Worm (Caenorhabditis elegans) whole organism, midembryonic: Measurements from ENCODE around the gene sedl-1.
A peak's percentile ranks its signal among the peaks of the same experiment; 100 is the strongest.
"Not testable (repeated sequence)": the region's sequence is repeated elsewhere in the genome, so short reads cannot be mapped to it uniquely, and the experiment has no call there.

Experiments used
- T22C8.4 ChIP-seq: fragments of 200-800 bp; sonication (Bioruptor generic); IDR thresholded peaks from 2 replicates; pipeline ENCODE4 v1.3.6; 2022; ENCODE audit warnings: missing genetic modification characterization, missing compliant biosample characterization
- cog-1 ChIP-seq: sonication (generic microtip); optimal IDR thresholded peaks from 2 replicates; lab custom pipeline; 2016; ENCODE audit warnings: missing genetic modification characterization, missing compliant biosample characterization
- flt-1 ChIP-seq: fragments of 200-800 bp; sonication (Bioruptor generic); IDR thresholded peaks from 2 replicates; pipeline ENCODE4 v1.3.6; 2022; ENCODE audit warnings: missing genetic modification characterization, missing compliant biosample characterization
- klf-2 ChIP-seq: fragments of 200-800 bp; sonication (Bioruptor generic); conservative IDR thresholded peaks from 2 replicates; pipeline ENCODE4 v1.3.6; 2022; ENCODE audit warnings: missing genetic modification reagents, missing genetic modification characterization, missing compliant biosample characterization
- med-1 ChIP-seq: sonication (generic microtip); optimal IDR thresholded peaks from 2 replicates; lab custom pipeline; 2017; ENCODE audit warnings: missing genetic modification characterization, mild to moderate bottlenecking, missing compliant biosample characterization, antibody characterized with exemption, missing genetic modification reagents; ENCODE audit not compliant: insufficient read depth
- ref-1 ChIP-seq: fragments of 200-800 bp; sonication (Bioruptor generic); conservative IDR thresholded peaks from 2 replicates; pipeline ENCODE4 v1.3.6; 2022; ENCODE audit warnings: missing genetic modification reagents, missing genetic modification characterization, missing compliant biosample characterization
- tab-1 ChIP-seq: fragments of 200-800 bp; sonication (Bioruptor generic); IDR thresholded peaks from 2 replicates; pipeline ENCODE4 v1.3.6; 2022; ENCODE audit warnings: missing genetic modification characterization, missing compliant biosample characterization
- ztf-23 ChIP-seq: fragments of 200-800 bp; sonication (Bioruptor generic); IDR thresholded peaks from 2 replicates; pipeline ENCODE4 v1.3.6; 2022; ENCODE audit warnings: missing genetic modification reagents, missing genetic modification characterization, missing compliant biosample characterization
- ztf-29 ChIP-seq: fragments of 200-800 bp; sonication (Bioruptor generic); IDR thresholded peaks from 2 replicates; pipeline ENCODE4 v1.3.6; 2022; ENCODE audit warnings: missing genetic modification reagents, missing genetic modification characterization, missing compliant biosample characterization

The sedl-1 gene

DNA sequence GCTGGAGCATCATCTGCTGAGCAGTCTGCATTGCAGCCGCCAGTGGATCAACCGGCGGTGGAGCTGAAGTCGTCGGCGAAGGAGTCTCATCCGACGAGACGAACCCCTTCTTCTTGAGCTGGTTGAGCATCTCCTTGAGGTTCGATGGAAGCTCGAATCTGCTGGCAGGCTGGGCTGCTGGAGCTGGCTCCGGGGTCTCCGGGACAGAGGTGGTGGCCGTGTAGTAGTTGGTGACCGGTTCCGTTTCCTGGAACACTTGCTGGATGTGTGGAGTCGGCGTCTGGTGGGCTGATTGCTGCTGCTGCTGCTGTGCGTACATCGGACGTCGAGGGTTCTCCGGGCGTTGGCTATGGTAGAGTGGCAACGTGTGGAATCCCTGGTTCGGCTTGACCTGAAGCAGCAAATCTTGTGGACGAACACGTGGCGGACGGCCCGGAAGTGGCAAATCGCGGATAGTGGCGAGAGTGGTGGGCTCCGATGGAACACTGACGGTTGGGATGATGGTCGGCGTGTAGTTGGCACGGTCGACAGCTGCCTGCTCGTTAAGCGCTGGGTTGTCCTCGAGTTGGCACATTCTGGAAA, 1.6 kb upstream of the sedl-1 start:
- TF ChIP-seq T22C8.4 (no peak), cog-1 (tag; lab: Kevin White, UChicago) (no peak), med-1 (peak; percentile 0)

DNA sequence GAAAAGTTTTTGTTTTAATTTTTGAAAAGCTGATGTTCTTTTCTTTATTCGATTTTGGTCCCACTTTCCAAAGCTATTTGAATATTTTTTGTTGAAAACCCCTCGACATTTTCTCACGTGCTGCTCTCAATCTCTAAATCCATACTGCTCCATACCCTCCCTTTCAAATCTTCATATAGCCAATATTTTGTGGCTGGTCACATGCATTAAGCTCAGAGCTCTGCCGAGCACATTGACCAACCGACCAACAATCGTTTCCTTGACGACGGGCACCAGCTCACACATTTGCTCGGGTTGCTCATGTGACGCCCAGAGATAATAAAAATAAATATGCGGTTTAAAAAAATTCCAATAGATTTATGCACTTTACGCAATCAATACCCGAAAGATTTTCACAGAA, 1.1 kb downstream of the sedl-1 start:
- no peak for TF ChIP-seq ztf-23 (GFP tag; lab: Robert Waterston, UW)
- no peak for TF ChIP-seq ztf-29 (GFP tag; lab: Robert Waterston, UW)
- no peak for TF ChIP-seq med-1

DNA sequence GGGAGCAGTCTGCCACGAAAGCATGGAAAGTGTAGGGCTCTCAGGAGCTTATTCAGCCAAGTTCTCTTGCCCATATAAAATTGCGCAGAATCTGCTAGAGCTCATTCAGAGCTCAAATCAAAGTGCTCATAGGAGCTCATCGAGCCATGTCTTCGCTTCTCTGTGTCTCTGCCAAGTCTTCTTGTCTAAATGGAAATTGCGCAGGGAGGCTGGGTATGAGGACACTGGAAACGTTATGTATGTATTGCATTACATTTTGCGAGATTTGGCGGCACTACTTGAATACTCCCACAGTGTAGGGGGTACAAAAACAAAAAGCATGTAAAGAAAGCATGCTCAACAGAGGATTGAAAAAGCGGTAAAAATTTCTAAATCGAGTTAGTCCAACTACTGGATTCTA, 3.0 kb downstream of the sedl-1 start:
- TF ChIP-seq tab-1, result no peak
- no peak for TF ChIP-seq flt-1 (GFP tag; lab: Robert Waterston, UW)
- no peak for TF ChIP-seq ztf-23 (GFP tag; lab: Robert Waterston, UW)
- no peak for TF ChIP-seq ztf-29 (GFP tag; lab: Robert Waterston, UW)
- no peak for TF ChIP-seq klf-2 (GFP tag; lab: Robert Waterston, UW)
- no peak for TF ChIP-seq ref-1 (GFP tag; lab: Robert Waterston, UW)
- TF ChIP-seq cog-1 (tag; lab: Kevin White, UChicago), result no peak
- TF ChIP-seq med-1, result no peak
- TF ChIP-seq T22C8.4, result no peak

DNA sequence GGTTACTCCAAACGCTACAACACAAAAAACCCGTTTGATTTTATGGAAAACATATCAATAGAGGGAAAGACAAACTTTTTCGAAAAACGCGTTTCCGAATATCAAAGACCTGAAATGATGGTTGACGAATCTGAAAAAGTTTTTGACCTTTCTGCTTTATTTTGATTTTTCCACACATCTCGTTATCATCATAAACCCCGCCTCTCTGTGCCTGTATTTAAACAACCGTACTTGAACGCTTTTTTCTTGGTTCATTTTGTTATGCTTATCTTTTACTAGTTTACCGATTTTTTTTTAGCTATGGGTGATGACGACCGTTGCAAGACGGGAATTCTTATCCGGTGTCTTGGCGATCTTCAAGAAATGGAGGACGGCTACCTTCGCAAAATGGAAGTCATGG, 9.4 kb downstream of the sedl-1 start, which contains the start of gene F19G12.1:
Gene F19G12.1 (plus strand): TSS at position 301 of the 400 bp plus-strand sequence.
- TF ChIP-seq T22C8.4; ztf-29 (GFP tag; lab: Robert Waterston, UW); tab-1: not testable (repeated sequence)

DNA sequence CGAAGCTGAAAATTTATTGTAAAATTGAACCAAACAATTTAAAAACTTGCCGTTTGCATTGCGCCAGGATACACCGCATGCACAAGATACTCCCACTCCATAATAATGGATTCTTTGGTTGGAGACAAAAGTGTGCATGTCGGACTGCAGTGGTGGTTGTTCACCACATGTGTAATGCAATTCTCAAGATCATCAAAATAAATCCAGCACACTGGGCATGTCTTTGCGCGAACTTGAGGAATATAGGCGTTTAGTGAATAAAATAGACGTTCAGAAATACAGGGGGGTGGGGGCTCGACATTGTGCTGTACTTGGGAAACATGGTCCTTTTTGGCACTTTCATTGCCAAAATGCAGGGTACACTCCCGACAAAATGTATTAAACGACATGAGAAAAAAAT, 13.6 kb downstream of the sedl-1 start, which contains the start of gene F19G12.11:
Gene F19G12.11 (minus strand): TSS at position 101 of the 400 bp plus-strand sequence.
- no peak for TF ChIP-seq T22C8.4
- no peak for TF ChIP-seq flt-1 (GFP tag; lab: Robert Waterston, UW)
- TF ChIP-seq ztf-23 (GFP tag; lab: Robert Waterston, UW), result no peak
- no peak for TF ChIP-seq cog-1 (tag; lab: Kevin White, UChicago)
- TF ChIP-seq klf-2 (GFP tag; lab: Robert Waterston, UW), result no peak
- TF ChIP-seq ztf-29 (GFP tag; lab: Robert Waterston, UW), result no peak
- TF ChIP-seq med-1, result no peak
- TF ChIP-seq ref-1 (GFP tag; lab: Robert Waterston, UW), result no peak
- no peak for TF ChIP-seq tab-1

DNA sequence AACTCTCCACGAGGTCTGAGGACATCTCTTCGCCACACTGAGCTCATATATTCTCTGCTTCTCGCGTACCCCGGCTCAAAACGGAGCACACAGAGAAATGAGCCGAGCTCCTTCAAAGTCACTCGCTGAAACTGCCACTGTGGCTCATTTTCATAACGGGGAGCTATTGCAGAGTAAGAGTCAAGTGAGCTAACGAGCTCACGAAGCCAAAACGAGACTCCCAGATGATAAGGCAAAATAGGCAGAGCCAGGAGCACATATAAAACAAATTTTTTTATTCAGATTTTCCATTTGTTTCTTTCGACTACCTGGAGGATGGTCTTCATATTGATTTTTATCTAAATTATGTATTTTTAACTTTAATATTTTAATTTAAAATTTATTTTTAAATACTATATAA, 15.6 kb downstream of the sedl-1 start, which contains the start of gene F19G12.3:
Gene F19G12.3 (plus strand): TSS at position 301 of the 400 bp plus-strand sequence.
- TF ChIP-seq ztf-23 (GFP tag; lab: Robert Waterston, UW) (no peak), cog-1 (tag; lab: Kevin White, UChicago) (no peak), flt-1 (GFP tag; lab: Robert Waterston, UW) (no peak), klf-2 (GFP tag; lab: Robert Waterston, UW) (no peak), ztf-29 (GFP tag; lab: Robert Waterston, UW) (no peak), med-1 (no peak), T22C8.4 (no peak), ref-1 (GFP tag; lab: Robert Waterston, UW) (no peak), tab-1 (no peak)

DNA sequence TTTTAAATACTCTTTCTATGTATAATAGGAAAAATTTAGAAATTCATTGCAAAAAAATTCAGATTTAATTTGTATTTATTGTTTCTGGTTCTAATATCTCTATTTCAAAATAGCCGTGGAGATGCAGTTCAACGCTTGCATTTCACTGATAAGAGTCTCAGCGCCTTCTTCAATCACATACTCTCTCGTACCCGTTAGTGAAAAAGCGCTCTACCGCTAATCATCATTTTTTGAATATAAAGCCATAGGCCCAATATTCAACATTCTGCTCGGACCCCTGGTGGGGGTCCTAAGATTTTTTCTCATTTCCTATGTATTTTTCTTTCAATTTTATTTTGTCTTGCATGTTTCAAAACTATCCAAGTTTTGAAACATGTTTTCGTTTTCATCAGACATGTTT, 19.5 kb downstream of the sedl-1 start:
- TF ChIP-seq med-1 (no peak), T22C8.4 (no peak), ztf-29 (GFP tag; lab: Robert Waterston, UW) (no peak), flt-1 (GFP tag; lab: Robert Waterston, UW) (no peak)

DNA sequence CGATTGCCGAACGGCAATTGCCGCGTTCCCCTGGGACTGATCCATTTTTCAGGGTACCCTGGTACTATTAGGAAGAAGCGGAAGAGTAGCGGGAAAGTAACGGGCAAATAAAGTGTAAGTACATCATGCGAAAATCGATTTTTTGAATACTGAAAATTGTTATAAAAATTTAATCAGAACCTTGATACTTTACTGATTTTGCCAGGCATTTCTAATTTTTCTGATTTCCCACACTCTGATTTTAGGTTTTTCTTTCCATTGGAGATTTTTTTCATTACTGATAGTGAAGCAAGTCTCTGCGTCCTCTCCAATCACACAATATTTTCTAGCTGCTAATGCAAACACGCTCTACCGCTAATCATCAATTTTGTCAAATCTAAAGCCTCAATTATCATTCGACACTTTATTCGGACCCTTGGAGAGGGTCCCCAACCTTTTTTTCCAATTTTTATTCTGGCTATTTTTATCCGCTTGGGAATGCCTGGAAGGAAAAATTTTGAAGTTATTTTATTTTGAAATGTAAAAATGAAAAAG, 20.8 kb downstream of the sedl-1 start, which contains the start of gene F19G12.9:
Gene F19G12.9 (plus strand): TSS at position 51 of the 534 bp plus-strand sequence.
- no peak for TF ChIP-seq med-1
- TF ChIP-seq ref-1 (GFP tag; lab: Robert Waterston, UW), result no peak
- TF ChIP-seq flt-1 (GFP tag; lab: Robert Waterston, UW), result no peak
- no peak for TF ChIP-seq T22C8.4
- no peak for TF ChIP-seq tab-1
- TF ChIP-seq cog-1 (tag; lab: Kevin White, UChicago), result no peak
- TF ChIP-seq klf-2 (GFP tag; lab: Robert Waterston, UW), result no peak
- no peak for TF ChIP-seq ztf-23 (GFP tag; lab: Robert Waterston, UW)
- TF ChIP-seq ztf-29 (GFP tag; lab: Robert Waterston, UW), result no peak

DNA sequence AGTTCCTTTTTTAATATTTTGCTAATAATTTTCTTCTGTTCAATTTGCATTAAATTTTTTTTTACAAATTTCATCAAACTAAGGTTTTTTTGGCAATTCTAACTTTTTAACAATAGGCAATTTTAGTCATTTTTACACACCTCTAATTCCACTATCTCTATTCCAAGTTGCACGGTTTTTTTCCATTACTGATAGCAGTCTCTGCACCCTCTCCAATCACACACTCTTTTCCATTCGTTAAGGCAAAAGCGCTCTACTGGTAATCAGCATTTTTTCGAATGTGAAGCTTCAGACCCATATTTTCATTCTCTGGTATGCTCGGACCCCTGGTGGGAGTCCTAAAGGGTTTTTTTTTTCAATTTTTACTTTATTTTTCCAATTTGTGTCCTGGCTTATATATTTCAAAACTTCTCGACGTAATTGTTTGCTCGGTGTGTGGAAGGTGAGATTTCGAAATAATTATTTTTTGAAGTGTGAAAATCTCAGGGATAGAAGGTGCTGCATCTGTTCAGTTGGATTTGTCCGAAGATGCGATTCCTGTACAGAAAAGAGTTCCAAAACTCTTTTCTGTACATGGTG, 23.2 kb downstream of the sedl-1 start, which contains the start of the genes F19G12.4 and F19G12.8:
Gene F19G12.4 (plus strand): TSS at position 529 of the 579 bp plus-strand sequence.
Gene F19G12.8 (plus strand): TSS at position 545 of the 579 bp plus-strand sequence.
- TF ChIP-seq T22C8.4, result no peak
- no peak for TF ChIP-seq flt-1 (GFP tag; lab: Robert Waterston, UW)
- TF ChIP-seq cog-1 (tag; lab: Kevin White, UChicago), result no peak
- no peak for TF ChIP-seq ztf-29 (GFP tag; lab: Robert Waterston, UW)
- TF ChIP-seq tab-1, result no peak
- TF ChIP-seq ref-1 (GFP tag; lab: Robert Waterston, UW), result no peak
- TF ChIP-seq med-1, result no peak
- TF ChIP-seq ztf-23 (GFP tag; lab: Robert Waterston, UW), result no peak
- TF ChIP-seq klf-2 (GFP tag; lab: Robert Waterston, UW), result no peak

DNA sequence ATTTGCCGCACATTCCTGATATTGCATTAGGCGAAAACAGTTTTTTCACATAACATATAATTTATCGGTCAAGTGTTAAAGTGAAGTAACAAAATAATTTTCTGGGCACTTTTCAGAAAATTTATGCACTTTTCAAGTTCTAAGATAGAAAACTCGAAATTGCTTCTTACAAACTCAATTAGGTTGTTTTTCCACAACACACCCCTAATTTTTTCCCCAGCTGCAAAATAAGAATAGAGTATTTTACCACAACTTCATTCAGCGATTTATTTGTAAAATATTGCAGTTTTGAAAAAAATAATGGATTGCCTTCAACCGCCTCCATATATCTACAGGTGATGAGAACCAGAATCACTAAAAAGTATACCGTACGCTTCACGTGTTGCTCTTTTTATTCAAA, 27.2 kb downstream of the sedl-1 start, which contains the start of gene srh-19:
Gene srh-19 (plus strand): TSS at position 301 of the 400 bp plus-strand sequence.
- TF ChIP-seq klf-2 (GFP tag; lab: Robert Waterston, UW) (no peak), T22C8.4 (no peak), ref-1 (GFP tag; lab: Robert Waterston, UW) (no peak), ztf-23 (GFP tag; lab: Robert Waterston, UW) (no peak), flt-1 (GFP tag; lab: Robert Waterston, UW) (no peak), med-1 (no peak)
